Worm (Caenorhabditis elegans) whole organism, late embryonic: ENCODE results near the gene cct-5.

Experiments used
- ama-1 ChIP-seq: fragments of 150-350 bp; optimal IDR thresholded peaks from 2 replicates; lab custom pipeline; 2014
- ceh-45 ChIP-seq: fragments of 200-800 bp; sonication (Bioruptor generic); IDR thresholded peaks from 2 replicates; pipeline ENCODE4 v1.3.6; 2022; ENCODE audit warnings: missing genetic modification reagents, missing genetic modification characterization, missing compliant biosample characterization
- dmd-4 ChIP-seq: sonication (generic microtip); optimal IDR thresholded peaks from 2 replicates; lab custom pipeline; 2016; ENCODE audit warnings: borderline replicate concordance, missing genetic modification characterization, missing compliant biosample characterization
- fkh-10 ChIP-seq: fragments of 150-350 bp; optimal IDR thresholded peaks from 2 replicates; lab custom pipeline; 2014; ENCODE audit warnings: missing biosample characterization, missing genetic modification reagents, missing genetic modification characterization
- hlh-15 ChIP-seq: sonication (generic microtip); optimal IDR thresholded peaks from 2 replicates; lab custom pipeline; 2016; ENCODE audit warnings: missing genetic modification characterization, missing compliant biosample characterization
- lim-6 ChIP-seq: sonication (generic microtip); optimal IDR thresholded peaks from 2 replicates; lab custom pipeline; 2016; ENCODE audit warnings: missing genetic modification characterization, missing compliant biosample characterization
- nfya-1 ChIP-seq: sonication (generic microtip); optimal IDR thresholded peaks from 2 replicates; lab custom pipeline; 2017; ENCODE audit warnings: missing genetic modification characterization, mild to moderate bottlenecking, missing compliant biosample characterization, antibody characterized with exemption, moderate library complexity
- nhr-11 ChIP-seq: fragments of 150-350 bp; optimal IDR thresholded peaks from 2 replicates; lab custom pipeline; 2014; ENCODE audit warnings: missing biosample characterization, missing genetic modification characterization
- rnt-1 ChIP-seq: sonication (generic microtip); optimal IDR thresholded peaks from 2 replicates; lab custom pipeline; 2016; ENCODE audit warnings: missing genetic modification characterization, missing compliant biosample characterization
- sox-4 ChIP-seq: sonication (generic microtip); optimal IDR thresholded peaks from 2 replicates; lab custom pipeline; 2017; ENCODE audit warnings: mild to moderate bottlenecking, missing genetic modification characterization, inconsistent platforms, missing compliant biosample characterization
- unc-86 ChIP-seq: sonication (generic microtip); optimal IDR thresholded peaks from 2 replicates; lab custom pipeline; 2016; ENCODE audit warnings: missing genetic modification characterization, missing compliant biosample characterization

- TF ChIP-seq unc-86 (tag; lab: Kevin White, UChicago), result no peak
- TF ChIP-seq rnt-1 (tag; lab: Kevin White, UChicago), result no peak
- no peak for TF ChIP-seq ama-1 (lab: Kevin White, UChicago)
- TF ChIP-seq hlh-15 (tag; lab: Kevin White, UChicago), result no peak
- TF ChIP-seq ceh-45 (GFP tag; lab: Robert Waterston, UW), result no peak
- no peak for TF ChIP-seq nfya-1
- no peak for TF ChIP-seq sox-4 (tag; lab: Kevin White, UChicago)
- no peak for TF ChIP-seq dmd-4 (tag; lab: Kevin White, UChicago)
- TF ChIP-seq nhr-11 (tag; lab: Kevin White, UChicago), result no peak
- TF ChIP-seq fkh-10 (GFP tag; lab: Kevin White, UChicago), result no peak
- no peak for TF ChIP-seq lim-6 (tag; lab: Kevin White, UChicago)
These were observed 58.6 kb downstream of the cct-5 start for ce11 chrIII:4449357-4449756.
